Worm (Caenorhabditis elegans) whole organism, young adult: ENCODE measurements around the gene acly-2.

Source experiments
- T07F8.4 ChIP-seq: sonication (generic microtip); optimal IDR thresholded peaks from 2 replicates; lab custom pipeline; 2016; ENCODE audit warnings: mild to moderate bottlenecking, missing genetic modification characterization, moderate library complexity, missing compliant biosample characterization
- ama-1 ChIP-seq, 3 experiments: fragments of 150-350 bp in 1 of 3; sonication (generic microtip) in 2 of 3; optimal IDR thresholded peaks; 2 replicates each; lab custom pipeline; 2014 to 2018; ENCODE audit warnings: missing biosample characterization in 2 of 3, missing genetic modification characterization in 2 of 3, missing genetic modification reagents in 2 of 3
- attf-5 ChIP-seq: fragments of 200-800 bp; sonication (Bioruptor generic); optimal IDR thresholded peaks from 2 replicates; lab custom pipeline; 2018; ENCODE audit warnings: mild to moderate bottlenecking, missing genetic modification characterization, missing compliant biosample characterization
- bed-2 ChIP-seq: fragments of 200-800 bp; sonication (Bioruptor generic); IDR thresholded peaks from 2 replicates; pipeline ENCODE4 v1.3.6; 2022; ENCODE audit warnings: missing genetic modification reagents, missing genetic modification characterization, missing compliant biosample characterization
- chd-7 ChIP-seq: sonication (generic microtip); optimal IDR thresholded peaks from 2 replicates; lab custom pipeline; 2016; ENCODE audit warnings: mild to moderate bottlenecking, missing genetic modification characterization, moderate library complexity, missing compliant biosample characterization
- lin-35 ChIP-seq, 3 experiments: fragments of 150-350 bp in 2 of 3; sonication (generic microtip) in 1 of 3; optimal IDR thresholded peaks; 2 replicates each; lab custom pipeline; 2014 to 2018; ENCODE audit warnings: missing biosample characterization in 3 of 3, missing genetic modification characterization in 3 of 3, missing genetic modification reagents in 3 of 3
- lin-40 ChIP-seq: sonication (generic microtip); optimal IDR thresholded peaks from 2 replicates; lab custom pipeline; 2016; ENCODE audit warnings: missing genetic modification characterization, mild to moderate bottlenecking, missing compliant biosample characterization, missing genotype, missing genetic modification reagents
- mcd-1 ChIP-seq: fragments of 200-800 bp; sonication (Bioruptor generic); IDR thresholded peaks from 2 replicates; pipeline ENCODE4 v1.3.6; 2022; ENCODE audit warnings: missing genetic modification reagents, missing genetic modification characterization, missing compliant biosample characterization
- pha-4 ChIP-seq: fragments of 150-350 bp; sonication (generic microtip); optimal IDR thresholded peaks from 2 replicates; lab custom pipeline; 2014; ENCODE audit warnings: missing biosample characterization, missing genetic modification reagents, missing genetic modification characterization
- snpc-1.1 ChIP-seq: sonication (generic microtip); optimal IDR thresholded peaks from 2 replicates; lab custom pipeline; 2017; ENCODE audit warnings: missing genetic modification characterization, mild to moderate bottlenecking, missing compliant biosample characterization, antibody characterized with exemption, moderate library complexity, missing genotype, missing genetic modification reagents; ENCODE audit not compliant: insufficient read depth
- snpc-4 ChIP-seq, 5 experiments: fragments of 150-350 bp in 1 of 5; sonication (generic microtip) in 4 of 5; optimal IDR thresholded peaks; 2 replicates each; lab custom pipeline; 2014 to 2018; ENCODE audit warnings: missing genetic modification characterization in 5 of 5, missing biosample characterization in 3 of 5, antibody characterized with exemption in 2 of 5, mild to moderate bottlenecking in 2 of 5, missing compliant biosample characterization in 2 of 5, missing genotype in 2 of 5, moderate library complexity in 2 of 5, missing genetic modification reagents in 1 of 5
- tbx-9 ChIP-seq: sonication (generic microtip); optimal IDR thresholded peaks from 2 replicates; lab custom pipeline; 2016; ENCODE audit warnings: borderline replicate concordance, missing genetic modification characterization, inconsistent platforms, missing compliant biosample characterization

DNA sequence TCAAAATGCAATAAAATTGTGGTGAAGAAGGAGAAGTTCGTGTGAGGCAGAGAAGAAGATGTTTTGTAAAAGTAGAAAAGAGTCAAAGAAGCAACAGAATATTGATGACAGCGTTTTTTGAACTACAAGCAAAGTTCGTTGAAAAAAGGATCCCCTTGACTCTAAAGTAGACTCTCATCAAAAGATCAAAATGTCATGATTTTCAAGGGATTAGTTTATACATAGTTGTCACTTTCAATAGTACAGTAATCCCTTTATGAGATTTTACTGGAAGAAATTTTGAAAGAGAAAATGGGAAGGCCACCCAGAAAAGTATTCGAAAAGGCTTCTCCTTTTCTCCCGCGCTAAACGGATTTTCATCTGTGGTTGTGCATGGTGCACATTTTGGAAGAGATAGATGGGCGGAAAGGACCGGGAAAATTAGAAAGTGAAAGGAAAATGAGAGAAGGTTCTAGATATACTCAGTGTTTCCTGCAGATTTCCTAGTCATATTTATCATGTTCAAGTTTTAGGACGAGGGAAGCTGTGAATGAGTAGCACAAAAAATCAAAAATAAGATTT, 3.3 kb upstream of the acly-2 start:
- no peak for TF ChIP-seq T07F8.4 (tag; lab: Kevin White, UChicago)
- TF ChIP-seq chd-7 (tag; lab: Kevin White, UChicago): no peak
- no peak for TF ChIP-seq snpc-4 (GFP tag; optimal IDR thresholded peaks at IDR 0.05; lab: Kevin White, UChicago)
- no peak for TF ChIP-seq snpc-4 (tag; optimal IDR thresholded peaks at IDR 0.05; lab: Kevin White, UChicago)
- TF ChIP-seq pha-4 (tag; lab: Kevin White, UChicago): no peak
- no peak for TF ChIP-seq bed-2 (GFP tag; lab: Robert Waterston, UW)
- TF ChIP-seq attf-5: no peak
- TF ChIP-seq mcd-1: no peak
- no peak for TF ChIP-seq lin-35 (GFP tag; optimal IDR thresholded peaks at IDR 0.05; lab: Kevin White, UChicago)
- TF ChIP-seq snpc-1.1 (tag; lab: Kevin White, UChicago): no peak
- TF ChIP-seq ama-1 (optimal IDR thresholded peaks at IDR 0.05; lab: Kevin White, UChicago): no peak
- TF ChIP-seq ama-1 (GFP tag; optimal IDR thresholded peaks at IDR 0.05; lab: Kevin White, UChicago): no peak
- no peak for TF ChIP-seq lin-40 (tag; lab: Kevin White, UChicago)
- TF ChIP-seq tbx-9 (tag; lab: Kevin White, UChicago): no peak
